Worm (Caenorhabditis elegans) whole organism, early embryonic: ENCODE measurements around the gene B0410.1.

Experiments used
- F13C5.2 ChIP-seq: sonication (generic microtip); optimal IDR thresholded peaks from 2 replicates; lab custom pipeline; 2017; ENCODE audit warnings: mild to moderate bottlenecking, missing genetic modification characterization, inconsistent platforms, missing compliant biosample characterization
- aly-1 ChIP-seq: sonication (generic microtip); optimal IDR thresholded peaks from 2 replicates; lab custom pipeline; 2016; ENCODE audit warnings: missing genetic modification characterization, missing compliant biosample characterization
- ama-1 ChIP-seq: fragments of 150-350 bp; optimal IDR thresholded peaks from 2 replicates; lab custom pipeline; 2014
- flt-1 ChIP-seq: fragments of 200-800 bp; sonication (Bioruptor generic); IDR thresholded peaks from 2 replicates; pipeline ENCODE4 v1.3.6; 2022; ENCODE audit warnings: missing genetic modification characterization, missing compliant biosample characterization
- hmg-4 ChIP-seq: fragments of 200-800 bp; sonication (Bioruptor generic); optimal IDR thresholded peaks from 2 replicates; lab custom pipeline; 2018; ENCODE audit warnings: mild to moderate bottlenecking, missing genetic modification characterization, missing compliant biosample characterization
- pes-1 ChIP-seq: fragments of 200-800 bp; sonication (Bioruptor generic); IDR thresholded peaks from 2 replicates; pipeline ENCODE4 v1.3.6; 2022; ENCODE audit warnings: missing genetic modification reagents, missing genetic modification characterization, missing compliant biosample characterization
- sea-1 ChIP-seq: fragments of 200-800 bp; sonication (Bioruptor generic); conservative IDR thresholded peaks from 2 replicates; pipeline ENCODE4 v1.3.6; 2022; ENCODE audit warnings: missing genetic modification characterization, missing compliant biosample characterization
- tbx-11 ChIP-seq: fragments of 200-800 bp; sonication (Bioruptor generic); IDR thresholded peaks from 2 replicates; pipeline ENCODE4 v1.3.6; 2022; ENCODE audit warnings: missing genetic modification characterization, missing compliant biosample characterization
- tbx-37 ChIP-seq: fragments of 200-800 bp; sonication (Bioruptor generic); conservative IDR thresholded peaks from 2 replicates; pipeline ENCODE4 v1.3.6; 2022; ENCODE audit warnings: missing genetic modification reagents, missing genetic modification characterization, missing compliant biosample characterization
- tra-4 ChIP-seq: sonication (generic microtip); optimal IDR thresholded peaks from 2 replicates; lab custom pipeline; 2017; ENCODE audit warnings: missing genetic modification characterization, missing compliant biosample characterization

DNA sequence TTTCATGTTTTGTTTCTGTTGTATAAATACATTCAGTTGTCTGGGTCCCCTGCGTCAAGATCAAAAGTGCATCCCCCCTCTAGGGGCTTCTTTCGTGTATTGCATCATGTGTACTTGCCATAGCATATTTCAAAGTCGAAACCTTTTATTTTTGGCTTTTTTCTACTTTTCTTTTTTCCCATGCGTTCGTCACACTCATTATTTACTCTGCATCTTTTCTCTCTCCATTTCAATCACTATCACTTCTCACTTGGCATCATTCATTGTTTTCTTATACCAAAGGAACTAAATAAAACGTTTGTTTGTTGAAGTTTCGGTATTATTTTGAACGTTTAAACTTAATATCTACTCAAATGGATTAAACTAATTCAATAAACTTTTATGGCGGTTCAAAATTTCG, 45.2 kb downstream of the B0410.1 start:
- no peak for TF ChIP-seq ama-1 (lab: Kevin White, UChicago)
- TF ChIP-seq sea-1 (GFP tag; lab: Robert Waterston, UW), result no peak
- no peak for TF ChIP-seq aly-1 (tag; lab: Kevin White, UChicago)
- no peak for TF ChIP-seq tbx-11
- no peak for TF ChIP-seq tra-4 (tag; lab: Kevin White, UChicago)
- TF ChIP-seq pes-1 (GFP tag; lab: Robert Waterston, UW), result no peak
- TF ChIP-seq F13C5.2, result no peak
- no peak for TF ChIP-seq tbx-37
- TF ChIP-seq hmg-4, result no peak
- TF ChIP-seq flt-1 (GFP tag; lab: Robert Waterston, UW), result no peak
